Fruit fly (Drosophila melanogaster) Kc167 (cell line): ENCODE data around the gene cbt.

Experiments used
- Myc ChIP-seq: fragments of >200 bp; optimal IDR thresholded peaks from 2 replicates; lab custom pipeline; 2017; ENCODE audit warnings: missing external identifiers
- Sin3A ChIP-seq: fragments of >200 bp; optimal IDR thresholded peaks from 2 replicates; lab custom pipeline; 2018; ENCODE audit warnings: missing external identifiers
- h ChIP-seq: fragments of >200 bp; optimal IDR thresholded peaks from 3 replicates; lab custom pipeline; 2018; ENCODE audit warnings: missing external identifiers
- insv ChIP-seq: fragments of >200 bp; optimal IDR thresholded peaks from 3 replicates; lab custom pipeline; 2018; ENCODE audit warnings: missing external identifiers
- psq ChIP-seq: fragments of >200 bp; optimal IDR thresholded peaks from 2 replicates; lab custom pipeline; 2017; ENCODE audit warnings: missing external identifiers
- ttk ChIP-seq: sonication (Bioruptor generic); optimal IDR thresholded peaks from 2 replicates; lab custom pipeline; 2017; ENCODE audit warnings: missing external identifiers

cbt gene

DNA sequence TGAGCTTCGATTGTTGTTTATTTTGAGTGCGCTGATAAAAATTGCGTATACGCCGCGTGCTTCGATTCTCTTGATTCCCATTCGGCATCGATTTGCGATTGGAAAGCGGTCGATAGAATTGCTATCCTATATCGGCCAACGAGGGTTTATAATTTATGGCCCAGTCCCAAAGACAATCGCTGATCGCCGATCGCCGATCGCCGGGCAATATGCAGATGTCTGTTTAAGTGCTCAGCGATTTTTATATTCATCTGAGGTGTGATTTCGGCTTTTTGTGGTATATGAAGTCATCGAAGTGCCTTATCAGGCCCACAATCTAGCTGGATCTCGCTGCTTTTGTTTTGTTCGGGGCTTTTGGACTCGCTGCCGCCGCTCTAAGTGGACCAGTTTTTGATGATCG is 27.0 kb upstream of the cbt start:
- TF ChIP-seq insv (lab: Kevin White, UChicago): no peak
- no peak for TF ChIP-seq psq (lab: Kevin White, UChicago)
- no peak for TF ChIP-seq ttk
- TF ChIP-seq Myc (lab: Kevin White, UChicago): no peak
- no peak for TF ChIP-seq Sin3A (lab: Kevin White, UChicago)
- no peak for TF ChIP-seq h (lab: Kevin White, UChicago)

DNA sequence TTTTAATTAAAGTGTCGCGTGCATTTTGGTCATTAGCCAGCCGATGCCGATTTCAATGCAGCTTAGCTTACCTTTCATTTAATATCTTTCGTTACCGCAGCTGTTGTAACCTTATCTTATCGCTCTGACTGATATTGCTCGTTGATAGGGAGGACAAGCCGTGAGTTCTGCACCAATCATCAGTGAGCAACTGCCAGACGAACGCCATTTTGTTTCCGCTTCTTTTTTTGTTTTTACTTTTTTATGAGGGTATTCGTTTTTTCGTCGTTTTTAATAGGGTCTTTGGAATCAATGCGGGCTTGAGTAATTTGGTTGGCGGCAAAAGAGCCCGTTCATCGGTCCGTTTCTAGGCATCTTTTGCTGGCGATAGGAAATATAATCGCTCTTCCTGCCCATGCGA is 25.5 kb upstream of the cbt start:
- TF ChIP-seq psq (lab: Kevin White, UChicago) (no peak), h (lab: Kevin White, UChicago) (no peak), ttk (no peak), Sin3A (lab: Kevin White, UChicago) (no peak), Myc (lab: Kevin White, UChicago) (no peak), insv (lab: Kevin White, UChicago) (no peak)

DNA sequence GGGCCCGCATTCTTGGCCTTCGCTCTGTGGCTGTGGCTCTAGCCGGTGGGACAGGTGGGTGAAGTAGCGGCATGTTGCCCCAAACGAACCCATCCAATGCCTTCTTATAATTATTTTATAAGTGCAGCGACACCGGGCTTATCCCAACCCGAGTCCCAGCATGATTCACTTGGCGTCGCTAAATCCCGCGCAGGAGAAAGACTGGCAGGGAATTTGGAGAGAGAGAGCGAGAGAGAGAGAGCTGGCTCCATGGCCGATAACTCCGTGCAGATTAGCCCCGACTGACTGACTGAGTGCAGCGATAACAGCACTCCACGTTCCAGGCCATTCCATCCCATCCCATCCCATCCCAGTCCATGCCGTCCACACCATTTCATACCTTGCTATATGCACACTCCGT is 22.1 kb upstream of the cbt start:
- TF ChIP-seq Sin3A (lab: Kevin White, UChicago) (no peak), h (lab: Kevin White, UChicago) (no peak), ttk (no peak), Myc (lab: Kevin White, UChicago) (no peak), psq (lab: Kevin White, UChicago) (no peak), insv (lab: Kevin White, UChicago) (no peak)

DNA sequence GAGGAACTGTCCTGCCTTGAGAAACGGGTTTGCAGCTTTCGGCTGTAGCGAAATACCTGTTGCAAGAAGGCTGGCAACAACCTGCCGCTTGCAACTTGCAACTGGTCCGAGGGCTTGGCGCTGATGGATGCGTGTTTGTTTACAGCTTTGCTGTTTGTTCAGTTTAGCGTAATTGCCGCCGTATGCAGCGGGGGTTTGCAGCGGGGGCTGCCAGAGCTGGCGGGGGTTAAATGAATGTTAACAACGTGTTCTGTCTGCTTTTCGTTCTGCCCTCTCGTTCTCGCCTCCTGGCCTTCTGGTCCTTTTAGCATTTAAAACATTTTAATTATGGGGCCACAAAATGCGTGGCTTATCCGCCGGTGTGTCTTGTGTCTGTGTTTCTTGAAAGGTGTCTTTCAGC is 20.5 kb upstream of the cbt start:
- TF ChIP-seq Sin3A (lab: Kevin White, UChicago): no peak
- no peak for TF ChIP-seq psq (lab: Kevin White, UChicago)
- no peak for TF ChIP-seq h (lab: Kevin White, UChicago)
- no peak for TF ChIP-seq Myc (lab: Kevin White, UChicago)
- TF ChIP-seq insv (lab: Kevin White, UChicago): no peak
- TF ChIP-seq ttk: no peak

DNA sequence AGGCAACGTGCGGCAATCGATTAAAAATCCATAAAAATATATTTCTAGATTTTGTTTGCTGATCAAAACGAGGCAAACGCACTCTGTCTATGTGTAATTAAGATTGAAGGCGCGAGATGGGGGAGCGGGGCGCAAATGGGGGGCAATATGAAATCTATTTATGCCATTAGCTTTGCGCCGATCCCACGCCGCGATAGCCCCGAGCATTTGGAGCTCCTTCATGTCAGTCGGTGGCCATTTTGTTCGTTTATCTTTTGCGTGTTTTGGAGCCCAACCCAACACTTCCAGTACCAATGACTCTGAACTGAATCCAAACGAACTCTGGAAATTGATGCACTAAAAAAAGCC is 19.0 kb upstream of the cbt start:
- no peak for TF ChIP-seq psq (lab: Kevin White, UChicago)
- no peak for TF ChIP-seq insv (lab: Kevin White, UChicago)
- TF ChIP-seq Myc (lab: Kevin White, UChicago): no peak
- no peak for TF ChIP-seq h (lab: Kevin White, UChicago)
- no peak for TF ChIP-seq Sin3A (lab: Kevin White, UChicago)
- no peak for TF ChIP-seq ttk

DNA sequence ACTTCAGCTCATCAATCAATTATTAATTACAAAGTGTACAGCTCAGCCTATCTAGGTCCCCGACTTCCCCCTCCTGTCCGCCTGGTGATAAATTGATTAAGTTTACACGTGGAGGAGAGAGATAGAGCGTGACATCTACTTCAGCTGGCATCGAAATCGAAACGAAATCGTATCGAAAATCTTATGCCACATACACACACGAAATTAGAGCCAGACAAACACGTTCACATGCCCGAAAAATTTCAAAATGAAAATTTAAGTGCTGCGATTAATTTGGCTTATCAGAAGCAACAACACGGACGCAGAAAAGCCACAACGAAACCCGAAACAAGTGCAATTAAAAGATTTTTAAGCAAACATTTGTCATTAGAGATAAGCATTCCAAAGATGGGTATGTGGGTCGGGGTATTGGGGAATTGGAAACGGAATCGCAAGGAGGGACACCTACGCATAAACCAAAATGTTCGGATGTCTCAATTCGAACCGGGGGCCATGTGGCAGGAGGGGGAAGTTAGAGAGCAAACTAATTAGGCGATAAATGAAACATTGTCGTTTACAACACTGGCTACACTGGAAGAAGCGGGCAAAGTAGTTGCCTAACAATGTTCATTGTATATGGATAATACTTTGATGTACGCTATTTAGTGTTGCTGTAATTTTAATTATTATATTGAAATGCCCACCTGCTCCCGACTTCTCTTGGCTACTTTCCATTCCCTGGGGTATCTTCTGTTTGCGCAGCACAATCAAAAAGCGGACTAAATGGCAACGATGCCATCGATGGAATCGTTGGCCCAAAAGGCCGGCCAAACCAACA is 18.4 kb upstream of the cbt start:
- TF ChIP-seq Sin3A (lab: Kevin White, UChicago): no peak
- no peak for TF ChIP-seq ttk
- no peak for TF ChIP-seq h (lab: Kevin White, UChicago)
- TF ChIP-seq Myc (lab: Kevin White, UChicago): no peak
- TF ChIP-seq psq (lab: Kevin White, UChicago): no peak
- no peak for TF ChIP-seq insv (lab: Kevin White, UChicago)

DNA sequence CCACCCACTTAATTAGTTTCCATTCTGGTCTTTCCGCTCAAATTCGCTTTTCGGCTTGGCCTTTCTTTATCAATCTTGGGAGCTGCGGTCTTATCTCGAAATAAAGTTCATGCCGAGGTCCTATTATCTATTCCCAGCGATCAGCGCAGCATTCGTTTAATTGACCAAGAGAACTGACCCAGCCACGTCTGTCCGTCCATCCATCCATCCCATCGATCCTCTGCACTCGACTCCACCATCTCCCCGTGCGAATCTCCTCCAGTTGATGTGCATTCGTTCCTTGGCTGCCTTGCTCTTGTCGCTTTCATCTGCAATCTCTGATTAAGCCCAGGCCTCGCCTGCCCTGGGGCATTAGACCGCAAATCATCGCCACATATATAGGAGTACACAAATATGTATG is 17.4 kb upstream of the cbt start:
- no peak for TF ChIP-seq ttk
- TF ChIP-seq insv (lab: Kevin White, UChicago): no peak
- no peak for TF ChIP-seq psq (lab: Kevin White, UChicago)
- TF ChIP-seq h (lab: Kevin White, UChicago): no peak
- TF ChIP-seq Sin3A (lab: Kevin White, UChicago): no peak
- TF ChIP-seq Myc (lab: Kevin White, UChicago): no peak

DNA sequence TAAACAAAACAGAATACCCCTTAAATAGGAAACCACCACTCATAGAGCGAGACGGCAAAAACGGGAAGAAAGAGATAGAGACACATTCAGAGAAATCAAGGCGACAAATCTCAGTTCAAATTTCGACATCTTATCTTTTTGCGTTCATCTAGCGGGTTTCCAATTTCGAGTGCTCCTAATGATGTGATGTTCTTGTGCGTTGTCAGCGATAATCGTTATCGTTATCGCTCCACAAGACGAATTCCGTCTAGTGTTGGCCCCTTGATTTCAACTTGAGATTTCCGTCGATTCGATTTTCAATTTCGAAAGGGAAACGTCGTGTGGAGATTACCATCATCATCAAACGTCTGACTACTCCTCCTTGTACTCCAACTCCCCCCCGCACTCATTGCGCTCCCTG is 16.9 kb upstream of the cbt start:
- no peak for TF ChIP-seq Myc (lab: Kevin White, UChicago)
- TF ChIP-seq h (lab: Kevin White, UChicago): no peak
- no peak for TF ChIP-seq psq (lab: Kevin White, UChicago)
- no peak for TF ChIP-seq insv (lab: Kevin White, UChicago)

DNA sequence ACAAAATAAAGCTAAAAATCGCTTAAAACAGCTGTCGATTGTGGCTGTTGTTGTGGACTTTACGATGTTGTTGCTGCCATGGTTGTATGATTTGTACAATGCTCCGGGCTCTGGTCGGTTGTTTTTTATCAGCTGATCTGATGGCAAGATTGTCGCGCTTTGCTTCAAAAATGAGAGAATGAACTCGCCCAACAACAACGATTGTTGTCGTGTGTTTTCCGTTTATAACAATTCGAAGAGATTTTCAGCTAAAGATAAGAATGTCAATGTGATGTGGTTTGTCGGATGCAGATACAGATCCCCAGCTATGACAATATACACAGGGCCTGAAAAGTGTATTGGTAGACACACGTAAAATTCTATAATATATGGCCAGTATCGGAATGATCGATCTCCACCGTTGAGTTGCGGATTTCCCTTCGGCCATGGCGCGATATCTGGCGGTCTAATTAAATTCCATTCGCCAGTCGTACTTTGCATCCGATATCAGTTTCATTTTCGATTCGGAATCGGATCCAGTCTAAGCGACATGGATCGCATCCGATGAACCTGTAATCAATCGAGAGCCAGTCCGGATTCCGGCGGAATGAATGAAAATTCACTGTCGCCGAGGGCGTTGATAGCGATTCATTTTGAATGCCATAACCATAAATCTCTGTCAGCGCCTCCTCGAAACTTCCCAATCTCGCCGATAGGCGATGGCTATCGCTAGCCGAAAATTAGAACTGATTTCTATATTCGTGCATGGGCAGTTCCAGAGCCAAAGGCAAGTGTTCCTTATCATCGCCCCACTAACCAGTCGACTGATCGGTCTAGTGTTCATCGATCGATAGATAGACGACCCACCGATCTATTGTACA is 16.1 kb upstream of the cbt start:
- TF ChIP-seq h (lab: Kevin White, UChicago) (no peak), ttk (no peak), psq (lab: Kevin White, UChicago) (no peak), Myc (lab: Kevin White, UChicago) (no peak), Sin3A (lab: Kevin White, UChicago) (no peak), insv (lab: Kevin White, UChicago) (no peak)

DNA sequence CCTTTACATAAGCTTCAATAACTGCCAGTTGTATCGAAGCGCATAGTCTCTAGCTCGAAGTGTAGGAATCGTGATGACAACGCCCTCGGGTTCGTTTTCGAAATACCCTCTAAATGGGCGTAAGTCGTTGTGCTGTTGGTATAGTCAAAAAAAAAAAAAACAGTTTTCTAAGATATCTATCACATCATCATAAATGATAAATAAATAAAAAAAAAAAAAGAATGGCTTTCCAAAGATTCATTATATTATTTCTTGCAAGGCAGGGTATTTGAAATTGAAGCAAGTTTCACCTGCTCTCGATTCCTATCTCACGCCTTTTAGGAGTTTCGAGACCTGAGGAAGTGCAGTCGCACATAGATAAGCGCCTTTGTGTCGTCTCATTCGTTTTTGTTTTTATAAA is 13.8 kb upstream of the cbt start:
- TF ChIP-seq insv (lab: Kevin White, UChicago) (no peak), ttk (no peak), h (lab: Kevin White, UChicago) (no peak), Myc (lab: Kevin White, UChicago) (no peak), Sin3A (lab: Kevin White, UChicago) (no peak), psq (lab: Kevin White, UChicago) (no peak)

DNA sequence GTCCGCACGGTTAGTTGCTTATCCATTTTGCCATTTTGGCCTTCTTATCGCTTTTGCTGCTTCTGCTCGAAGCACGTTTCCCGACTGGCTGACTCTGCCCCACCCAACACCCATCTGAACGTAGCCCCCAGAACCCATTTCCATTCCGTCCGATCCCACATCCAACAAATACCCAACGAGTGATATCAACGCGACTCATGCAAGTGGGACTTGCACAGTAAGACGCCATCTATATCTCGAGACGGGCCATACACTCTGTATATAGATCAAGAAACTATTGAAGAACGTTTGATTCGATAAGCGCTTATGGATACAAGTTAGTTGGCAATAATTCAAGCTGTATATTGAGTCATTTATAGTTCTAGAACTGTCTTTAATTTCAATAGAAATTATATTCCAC is 12.7 kb upstream of the cbt start:
- TF ChIP-seq insv (lab: Kevin White, UChicago) (no peak), ttk (no peak), psq (lab: Kevin White, UChicago) (no peak), h (lab: Kevin White, UChicago) (no peak), Sin3A (lab: Kevin White, UChicago) (no peak), Myc (lab: Kevin White, UChicago) (no peak)
